Worm (Caenorhabditis elegans): Measurements from ENCODE around the gene dmsr-13.

The dmsr-13 gene

DNA sequence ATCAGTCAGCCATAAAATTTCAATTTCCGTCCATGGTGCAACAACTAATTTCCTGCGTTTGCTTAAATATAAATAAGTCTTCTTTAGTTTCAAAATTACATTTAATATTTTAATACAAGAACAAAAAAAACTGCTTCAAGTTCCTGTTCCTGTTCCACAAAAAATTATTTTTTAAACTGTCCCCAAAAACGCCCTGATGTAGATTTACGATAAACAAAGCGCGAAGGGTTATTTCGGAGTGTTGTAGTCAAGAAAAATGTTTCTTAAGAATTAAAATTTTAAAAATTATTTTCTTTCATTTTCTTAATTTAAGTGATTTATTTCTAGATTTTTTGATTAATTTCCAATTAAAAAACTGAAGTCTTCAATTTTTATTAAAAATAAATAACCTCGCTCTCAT lies 18.9 kb upstream of the dmsr-13 start, which contains the start of gene T15B7.15:
Gene T15B7.15, minus strand, starts transcription at position 67 of the 400 bp plus-strand sequence.
- TF ChIP-seq fkh-10 (GFP tag; optimal IDR thresholded peaks at IDR 0.05): no peak
- TF ChIP-seq egl-27 (tag; optimal IDR thresholded peaks at IDR 0.05): no peak
- no peak for TF ChIP-seq fkh-2 (tag; optimal IDR thresholded peaks at IDR 0.05)
- TF ChIP-seq R02D3.7 (tag; optimal IDR thresholded peaks at IDR 0.05): peak; percentile 96
- TF ChIP-seq nfya-1 (tag; optimal IDR thresholded peaks at IDR 0.05; ENCODE audit: insufficient read depth): peak; percentile 44
- TF ChIP-seq hmg-11 (tag; optimal IDR thresholded peaks at IDR 0.05): peak; percentile 20
- TF ChIP-seq pha-4 (tag; optimal IDR thresholded peaks at IDR 0.05): peak; percentile 51
- peak; percentile 57 for TF ChIP-seq lin-15B (tag; optimal IDR thresholded peaks at IDR 0.05)
- TF ChIP-seq nhr-23 (tag; optimal IDR thresholded peaks at IDR 0.05): peak; percentile 43
- TF ChIP-seq mml-1 (tag; optimal IDR thresholded peaks at IDR 0.05): no peak
- no peak for TF ChIP-seq elt-1 (tag; optimal IDR thresholded peaks at IDR 0.05)
- TF ChIP-seq unc-62 (GFP tag; optimal IDR thresholded peaks at IDR 0.05): no peak
- no peak for TF ChIP-seq tbx-2 (tag; optimal IDR thresholded peaks at IDR 0.05)
- no peak for TF ChIP-seq jun-1 (tag; optimal IDR thresholded peaks at IDR 0.05)

ce11 chrV:6836036-6836435 lies 16.3 kb upstream of the dmsr-13 start:
- TF ChIP-seq nhr-237 (tag; optimal IDR thresholded peaks at IDR 0.05): no peak
- no peak for TF ChIP-seq zag-1 (tag; optimal IDR thresholded peaks at IDR 0.05)
- TF ChIP-seq nhr-25 (tag; optimal IDR thresholded peaks at IDR 0.05): no peak
- TF ChIP-seq jun-1 (tag; optimal IDR thresholded peaks at IDR 0.05): no peak
- no peak for TF ChIP-seq ceh-82 (tag; optimal IDR thresholded peaks at IDR 0.05)
- no peak for TF ChIP-seq nhr-67 (tag; optimal IDR thresholded peaks at IDR 0.05)
- TF ChIP-seq egl-27 (tag; optimal IDR thresholded peaks at IDR 0.05): no peak
- no peak for TF ChIP-seq ceh-9 (tag; optimal IDR thresholded peaks at IDR 0.05)
- no peak for TF ChIP-seq ama-1 (optimal IDR thresholded peaks at IDR 0.05)
- no peak for TF ChIP-seq lin-39 (tag; optimal IDR thresholded peaks at IDR 0.05)
- no peak for TF ChIP-seq nhr-12 (tag; optimal IDR thresholded peaks at IDR 0.05)
- no peak for TF ChIP-seq mml-1 (tag; optimal IDR thresholded peaks at IDR 0.05)
- TF ChIP-seq pqm-1 (tag; optimal IDR thresholded peaks at IDR 0.05): no peak
- TF ChIP-seq skn-1 (tag; optimal IDR thresholded peaks at IDR 0.05): no peak
- no peak for TF ChIP-seq mdl-1 (tag; optimal IDR thresholded peaks at IDR 0.05)
- TF ChIP-seq unc-39 (tag; optimal IDR thresholded peaks at IDR 0.05): no peak
- TF ChIP-seq ztf-11 (tag; optimal IDR thresholded peaks at IDR 0.05): no peak
- TF ChIP-seq lsy-12 (tag; optimal IDR thresholded peaks at IDR 0.05): no peak
- no peak for TF ChIP-seq fos-1 (tag; optimal IDR thresholded peaks at IDR 0.05)

- TF ChIP-seq fkh-10 (GFP tag; optimal IDR thresholded peaks at IDR 0.05) (no peak), unc-39 (tag; optimal IDR thresholded peaks at IDR 0.05) (no peak), pqm-1 (tag; optimal IDR thresholded peaks at IDR 0.05) (no peak), nfya-1 (tag; optimal IDR thresholded peaks at IDR 0.05; ENCODE audit: insufficient read depth) (no peak), mdl-1 (tag; optimal IDR thresholded peaks at IDR 0.05) (no peak), elt-3 (tag; optimal IDR thresholded peaks at IDR 0.05) (no peak), zag-1 (tag; optimal IDR thresholded peaks at IDR 0.05) (no peak), lin-39 (tag; optimal IDR thresholded peaks at IDR 0.05) (no peak), nhr-28 (tag; optimal IDR thresholded peaks at IDR 0.05) (no peak), tbx-2 (tag; optimal IDR thresholded peaks at IDR 0.05) (no peak), pha-4 (tag; optimal IDR thresholded peaks at IDR 0.05) (no peak), aly-2 (tag; optimal IDR thresholded peaks at IDR 0.05) (no peak), eor-1 (tag; optimal IDR thresholded peaks at IDR 0.05) (no peak), fkh-2 (tag; optimal IDR thresholded peaks at IDR 0.05) (no peak)
Observed at ce11 chrV:6835242-6835641, 15.5 kb upstream of the dmsr-13 start, which contains the start of the genes T15B7.14 and col-143. Gene T15B7.14, minus strand, starts transcription at chrV:6835342. Gene col-143, plus strand, starts transcription at chrV:6835635.

- TF ChIP-seq elt-2 (tag; optimal IDR thresholded peaks at IDR 0.05) (no peak), ceh-82 (tag; optimal IDR thresholded peaks at IDR 0.05) (no peak), tbx-2 (tag; optimal IDR thresholded peaks at IDR 0.05) (no peak), aly-2 (tag; optimal IDR thresholded peaks at IDR 0.05) (no peak), nfya-1 (tag; optimal IDR thresholded peaks at IDR 0.05; ENCODE audit: insufficient read depth) (no peak), pqm-1 (tag; optimal IDR thresholded peaks at IDR 0.05) (no peak), nhr-25 (tag; optimal IDR thresholded peaks at IDR 0.05) (no peak), mml-1 (tag; optimal IDR thresholded peaks at IDR 0.05) (no peak), nhr-76 (tag; optimal IDR thresholded peaks at IDR 0.05) (no peak), lin-15B (tag; optimal IDR thresholded peaks at IDR 0.05) (no peak), ZK546.5 (tag; optimal IDR thresholded peaks at IDR 0.05) (no peak), skn-1 (tag; optimal IDR thresholded peaks at IDR 0.05) (no peak)
Observed at ce11 chrV:6831539-6831938, 11.8 kb upstream of the dmsr-13 start.
